Fruit fly (Drosophila melanogaster) whole organism, pupa: ENCODE measurements around the gene CG44195.

Source experiments
- CG10348 ChIP-seq: fragments of 200-800 bp; sonication (Bioruptor generic); IDR thresholded peaks from 2 replicates; pipeline ENCODE4 v1.3.6; 2022; ENCODE audit warnings: missing biosample characterization, missing genetic modification characterization
- CG12605 ChIP-seq: fragments of 200-800 bp; sonication (Bioruptor generic); IDR thresholded peaks from 2 replicates; pipeline ENCODE4 v1.3.6; 2022; ENCODE audit warnings: missing biosample characterization, missing genetic modification characterization
- CG13204 ChIP-seq: fragments of 200-800 bp; sonication (Bioruptor generic); optimal IDR thresholded peaks from 2 replicates; lab custom pipeline; 2018; ENCODE audit warnings: missing biosample characterization, mild to moderate bottlenecking, missing genetic modification characterization, moderate library complexity
- CG14655 ChIP-seq: fragments of 200-800 bp; sonication (Bioruptor generic); optimal IDR thresholded peaks from 3 replicates; lab custom pipeline; 2017; ENCODE audit warnings: mild to moderate bottlenecking, missing biosample characterization, missing genetic modification reagents, missing genetic modification characterization
- CG15710 ChIP-seq: fragments of 200-800 bp; sonication (Bioruptor generic); optimal IDR thresholded peaks from 2 replicates; lab custom pipeline; 2018; ENCODE audit warnings: missing biosample characterization, mild to moderate bottlenecking, missing genetic modification characterization, moderate library complexity
- CG17806 ChIP-seq: fragments of 200-800 bp; sonication (Bioruptor generic); optimal IDR thresholded peaks from 2 replicates; lab custom pipeline; 2018; ENCODE audit warnings: missing biosample characterization, mild to moderate bottlenecking, missing genetic modification characterization, moderate library complexity
- CG32121 ChIP-seq: fragments of 200-800 bp; sonication (Bioruptor generic); IDR thresholded peaks from 2 replicates; pipeline ENCODE4 v1.3.6; 2022; ENCODE audit warnings: missing biosample characterization, missing genetic modification characterization
- CG34367 ChIP-seq: fragments of 200-800 bp; sonication (Bioruptor generic); optimal IDR thresholded peaks from 2 replicates; lab custom pipeline; 2018; ENCODE audit warnings: missing biosample characterization, mild to moderate bottlenecking, missing genetic modification characterization
- CG4496 ChIP-seq: fragments of 200-800 bp; sonication (Bioruptor generic); IDR thresholded peaks from 3 replicates; pipeline ENCODE4 v1.3.6; 2022; ENCODE audit warnings: missing biosample characterization, missing genetic modification characterization
- CG8159 ChIP-seq: fragments of 200-800 bp; sonication (Bioruptor generic); optimal IDR thresholded peaks from 3 replicates; lab custom pipeline; 2018; ENCODE audit warnings: missing biosample characterization, mild to moderate bottlenecking, missing genetic modification characterization, moderate library complexity
- CG8301 ChIP-seq: fragments of 200-800 bp; sonication (Bioruptor generic); optimal IDR thresholded peaks from 2 replicates; lab custom pipeline; 2018; ENCODE audit warnings: missing biosample characterization, mild to moderate bottlenecking, missing genetic modification characterization
- CG9948 ChIP-seq: fragments of 200-800 bp; sonication (Bioruptor generic); optimal IDR thresholded peaks from 2 replicates; lab custom pipeline; 2018; ENCODE audit warnings: missing biosample characterization, mild to moderate bottlenecking, missing genetic modification characterization, moderate library complexity
- D1 ChIP-seq: fragments of 200-800 bp; sonication (Bioruptor generic); optimal IDR thresholded peaks from 2 replicates; lab custom pipeline; 2018; ENCODE audit warnings: missing biosample characterization, mild to moderate bottlenecking, missing genetic modification characterization, moderate library complexity
- EcR ChIP-seq: fragments of 200-800 bp; sonication (Bioruptor generic); optimal IDR thresholded peaks from 3 replicates; lab custom pipeline; 2019; ENCODE audit warnings: missing biosample characterization, missing genetic modification characterization, mild to moderate bottlenecking, moderate library complexity, missing genetic modification reagents
- Ets98B ChIP-seq: fragments of 200-800 bp; sonication (Bioruptor generic); IDR thresholded peaks from 2 replicates; pipeline ENCODE4 v1.3.6; 2022; ENCODE audit warnings: missing biosample characterization, missing genetic modification characterization
- Pif1A ChIP-seq: fragments of 200-800 bp; sonication (Bioruptor generic); optimal IDR thresholded peaks from 3 replicates; lab custom pipeline; 2016; ENCODE audit warnings: missing biosample characterization, missing genetic modification characterization
- Pif1B ChIP-seq: fragments of 200-800 bp; sonication (Bioruptor generic); optimal IDR thresholded peaks from 3 replicates; lab custom pipeline; 2016; ENCODE audit warnings: missing biosample characterization, missing genetic modification characterization
- Snoo ChIP-seq: fragments of 200-800 bp; sonication (Bioruptor generic); optimal IDR thresholded peaks from 3 replicates; lab custom pipeline; 2017; ENCODE audit warnings: missing biosample characterization, mild to moderate bottlenecking, missing genetic modification characterization, inconsistent platforms
- fd96Ca ChIP-seq: fragments of 200-800 bp; sonication (Bioruptor generic); IDR thresholded peaks from 3 replicates; pipeline ENCODE4 v1.3.6; 2022; ENCODE audit warnings: missing biosample characterization, missing genetic modification characterization
- gl ChIP-seq: fragments of 200-800 bp; sonication (Bioruptor generic); optimal IDR thresholded peaks from 2 replicates; lab custom pipeline; 2018; ENCODE audit warnings: missing biosample characterization, mild to moderate bottlenecking, missing genetic modification characterization
- rn ChIP-seq: fragments of 200-800 bp; sonication (Bioruptor generic); IDR thresholded peaks from 2 replicates; pipeline ENCODE4 v1.3.6; 2022; ENCODE audit warnings: missing biosample characterization, missing genetic modification characterization

Gene CG44195

dm6 chr3L:7718561-7719417 is 23.3 kb upstream of the CG44195 start, which contains the start of gene Mcad:
Gene Mcad, plus strand, starts transcription at chr3L:7719350.
- TF ChIP-seq Pif1B = peak; percentile 97
- peak; percentile 92 for TF ChIP-seq CG13204 (GFP tag; lab: Kevin White, UChicago)
- TF ChIP-seq CG32121 = peak; percentile 94
- peak; percentile 72 for TF ChIP-seq EcR
- peak; percentile 93 for TF ChIP-seq CG34367 (tag; lab: Kevin White, UChicago)
- TF ChIP-seq CG8301 (tag; lab: Kevin White, UChicago) = peak; percentile 96
- TF ChIP-seq CG8159 (tag; lab: Kevin White, UChicago) = peak; percentile 96
- TF ChIP-seq CG4496 (GFP tag; lab: Robert Waterston, UW) = peak; percentile 94
- peak; percentile 82 for TF ChIP-seq rn (GFP tag; lab: Robert Waterston, UW)
- TF ChIP-seq CG10348 (GFP tag; lab: Robert Waterston, UW) = peak; percentile 82
- TF ChIP-seq D1 (tag; lab: Kevin White, UChicago) = peak; percentile 76
- peak; percentile 97 for TF ChIP-seq Snoo (tag; lab: Kevin White, UChicago)
- peak; percentile 90 for TF ChIP-seq CG17806 (tag; lab: Kevin White, UChicago)
- peak; percentile 88 for TF ChIP-seq Ets98B
- peak; percentile 96 for TF ChIP-seq Pif1A (GFP tag; lab: Kevin White, UChicago)
- TF ChIP-seq CG9948 (tag; lab: Kevin White, UChicago) = peak; percentile 93
- peak; percentile 96 for TF ChIP-seq CG15710
- peak; percentile 98 for TF ChIP-seq CG14655 (GFP tag; lab: Kevin White, UChicago)
- TF ChIP-seq gl (tag; lab: Kevin White, UChicago) = peak; percentile 93
- peak; percentile 98 for TF ChIP-seq fd96Ca (GFP tag; lab: Robert Waterston, UW)
- TF ChIP-seq CG12605 = peak; percentile 89

- TF ChIP-seq Pif1B (no peak), Snoo (tag; lab: Kevin White, UChicago) (no peak), CG12605 (no peak), CG4496 (GFP tag; lab: Robert Waterston, UW) (no peak), CG15710 (no peak)
These were observed 22.6 kb upstream of the CG44195 start, which contains the start of gene Ank2 for dm6 chr3L:7717863-7718560. Gene Ank2, minus strand, starts transcription at chr3L:7718395.

DNA sequence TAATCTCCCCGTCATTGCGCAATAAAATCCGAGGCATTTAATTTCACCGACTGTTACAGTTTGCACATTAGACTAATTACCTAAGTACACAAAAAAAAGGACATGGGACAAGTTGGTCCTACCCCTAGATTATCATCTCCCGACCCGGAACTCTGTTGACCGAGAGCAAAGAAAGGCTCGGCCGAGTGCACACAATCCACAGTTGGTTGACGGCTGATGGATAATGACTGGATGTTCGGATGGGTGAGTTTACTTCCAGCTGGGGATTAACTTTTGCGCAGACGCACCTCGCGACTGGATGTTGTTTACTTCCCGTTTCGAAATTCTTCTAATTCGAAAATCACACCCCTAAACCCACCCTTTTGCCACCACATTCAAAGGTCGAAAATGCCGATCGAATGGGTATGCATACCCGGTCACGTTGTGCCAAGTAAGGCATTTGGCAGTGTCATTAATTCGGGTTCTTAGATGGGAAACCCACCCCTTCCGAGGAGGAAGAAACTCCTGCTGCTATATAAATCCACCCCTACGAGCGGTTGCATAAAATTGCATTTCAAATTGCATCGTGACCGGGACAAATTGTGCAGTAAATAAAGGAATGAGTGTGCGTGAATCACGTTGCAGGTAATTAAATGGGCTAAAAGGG is 19.0 kb upstream of the CG44195 start:
- peak; percentile 82 for TF ChIP-seq CG12605
- no peak for TF ChIP-seq CG9948 (tag; lab: Kevin White, UChicago)

dm6 chr3L:7713378-7713777 is 17.9 kb upstream of the CG44195 start:
- TF ChIP-seq CG12605 = no peak
- TF ChIP-seq CG17806 (tag; lab: Kevin White, UChicago) = no peak
- TF ChIP-seq Ets98B = no peak
- no peak for TF ChIP-seq CG15710
- TF ChIP-seq rn (GFP tag; lab: Robert Waterston, UW) = no peak
- no peak for TF ChIP-seq Pif1A (GFP tag; lab: Kevin White, UChicago)
- TF ChIP-seq EcR = no peak
- TF ChIP-seq Snoo (tag; lab: Kevin White, UChicago) = no peak
- no peak for TF ChIP-seq CG32121
- no peak for TF ChIP-seq D1 (tag; lab: Kevin White, UChicago)
- no peak for TF ChIP-seq CG8301 (tag; lab: Kevin White, UChicago)
- TF ChIP-seq CG10348 (GFP tag; lab: Robert Waterston, UW) = no peak
- no peak for TF ChIP-seq CG9948 (tag; lab: Kevin White, UChicago)
- no peak for TF ChIP-seq CG14655 (GFP tag; lab: Kevin White, UChicago)
- no peak for TF ChIP-seq CG34367 (tag; lab: Kevin White, UChicago)
- TF ChIP-seq CG13204 (GFP tag; lab: Kevin White, UChicago) = no peak
- TF ChIP-seq fd96Ca (GFP tag; lab: Robert Waterston, UW) = no peak

DNA sequence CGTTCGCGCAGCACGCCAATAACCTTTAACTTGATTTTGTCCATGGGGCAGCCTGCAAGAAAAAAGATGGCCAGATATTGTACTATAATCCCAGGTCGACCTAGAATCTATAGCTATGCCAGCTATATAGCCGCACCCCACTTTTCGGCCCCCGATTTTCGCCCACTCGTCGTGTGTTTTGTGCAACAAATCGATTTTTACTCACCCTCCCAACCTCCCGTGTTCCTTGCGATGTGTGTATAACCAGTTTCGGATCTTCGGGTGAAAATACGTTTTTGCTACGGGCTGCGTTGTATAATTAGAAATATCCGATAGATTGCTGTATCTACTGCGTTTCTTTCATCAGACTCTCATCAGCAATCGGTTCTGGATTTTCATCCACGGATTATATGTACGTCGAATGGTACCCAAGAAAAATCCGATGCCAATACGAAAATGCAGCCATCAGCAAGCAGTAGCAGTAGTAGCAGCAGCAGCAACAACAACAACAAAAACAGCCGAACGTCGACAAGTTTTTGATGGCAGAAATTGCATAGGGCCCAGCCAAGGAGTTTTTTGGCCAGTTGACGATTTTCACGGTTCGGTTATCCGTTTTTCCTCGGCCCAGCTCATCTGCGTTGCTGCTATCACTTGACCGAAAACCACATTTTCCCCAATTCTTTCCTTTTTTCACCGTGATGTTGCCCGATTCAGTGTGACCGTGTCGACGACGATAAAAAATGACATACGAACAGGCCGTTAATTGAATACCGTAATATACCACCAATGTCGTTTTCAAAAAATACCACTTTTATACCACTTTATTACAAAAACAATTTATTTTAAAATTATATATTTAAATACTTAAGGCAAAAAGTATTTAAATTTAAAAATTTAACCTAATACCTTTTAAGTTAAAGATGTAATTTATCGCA is 41.1 kb downstream of the CG44195 start, which contains the start of gene CG7492:
Gene CG7492, minus strand, starts transcription at position 705 of the 914 bp plus-strand sequence.
- TF ChIP-seq Snoo (tag; lab: Kevin White, UChicago) (no peak), fd96Ca (GFP tag; lab: Robert Waterston, UW) (no peak), CG15710 (no peak)
